Fruit fly (Drosophila melanogaster): ENCODE results near the gene CG31465.

dm6 chr3R:21843665-21844064 lies 36.9 kb upstream of the CG31465 start, which contains the start of gene Gr93b:
- TF ChIP-seq h (GFP tag; optimal IDR thresholded peaks at IDR 0.05) (no peak), pan (optimal IDR thresholded peaks at IDR 0.05) (no peak), Hr83 (GFP tag; optimal IDR thresholded peaks at IDR 0.05; ENCODE audit: poor library complexity, severe bottlenecking) (no peak), Hr78 (GFP tag; optimal IDR thresholded peaks at IDR 0.05) (no peak)
